Fruit fly (Drosophila melanogaster): Measurements from ENCODE around the gene larp.

The larp gene

dm6 chr3R:28331126-28331490 is 5.1 kb downstream of the larp start:
- no peak for TF ChIP-seq Hr96 (GFP tag; optimal IDR thresholded peaks at IDR 0.05)
- peak; percentile 36 for TF ChIP-seq Mnt (GFP tag; optimal IDR thresholded peaks at IDR 0.05)
- no peak for TF ChIP-seq tj (GFP tag; optimal IDR thresholded peaks at IDR 0.05)
- TF ChIP-seq CG12768 (GFP tag; optimal IDR thresholded peaks at IDR 0.05): no peak
- no peak for TF ChIP-seq toe (GFP tag; optimal IDR thresholded peaks at IDR 0.05)
- TF ChIP-seq cnc (optimal IDR thresholded peaks at IDR 0.05): no peak
- TF ChIP-seq CG11617 (GFP tag; optimal IDR thresholded peaks at IDR 0.05): no peak

dm6 chr3R:28330266-28331125 is 5.7 kb downstream of the larp start:
- TF ChIP-seq kay (GFP tag; ENCODE audit: borderline replicate concordance) (peak; percentile 78), CG7101 (tag; optimal IDR thresholded peaks at IDR 0.05) (no peak), CG5204 (GFP tag; optimal IDR thresholded peaks at IDR 0.05) (no peak), cic (GFP tag; optimal IDR thresholded peaks at IDR 0.05) (peak; percentile 40), Clk (GFP tag; optimal IDR thresholded peaks at IDR 0.05) (no peak), Mnt (GFP tag; optimal IDR thresholded peaks at IDR 0.05) (peak; percentile 87), pad (GFP tag; optimal IDR thresholded peaks at IDR 0.05) (no peak), CG33017 (tag; optimal IDR thresholded peaks at IDR 0.05) (no peak), CG14711 (tag; optimal IDR thresholded peaks at IDR 0.05) (no peak), toe (GFP tag; optimal IDR thresholded peaks at IDR 0.05) (no peak), tj (GFP tag; optimal IDR thresholded peaks at IDR 0.05) (peak; percentile 91)

DNA sequence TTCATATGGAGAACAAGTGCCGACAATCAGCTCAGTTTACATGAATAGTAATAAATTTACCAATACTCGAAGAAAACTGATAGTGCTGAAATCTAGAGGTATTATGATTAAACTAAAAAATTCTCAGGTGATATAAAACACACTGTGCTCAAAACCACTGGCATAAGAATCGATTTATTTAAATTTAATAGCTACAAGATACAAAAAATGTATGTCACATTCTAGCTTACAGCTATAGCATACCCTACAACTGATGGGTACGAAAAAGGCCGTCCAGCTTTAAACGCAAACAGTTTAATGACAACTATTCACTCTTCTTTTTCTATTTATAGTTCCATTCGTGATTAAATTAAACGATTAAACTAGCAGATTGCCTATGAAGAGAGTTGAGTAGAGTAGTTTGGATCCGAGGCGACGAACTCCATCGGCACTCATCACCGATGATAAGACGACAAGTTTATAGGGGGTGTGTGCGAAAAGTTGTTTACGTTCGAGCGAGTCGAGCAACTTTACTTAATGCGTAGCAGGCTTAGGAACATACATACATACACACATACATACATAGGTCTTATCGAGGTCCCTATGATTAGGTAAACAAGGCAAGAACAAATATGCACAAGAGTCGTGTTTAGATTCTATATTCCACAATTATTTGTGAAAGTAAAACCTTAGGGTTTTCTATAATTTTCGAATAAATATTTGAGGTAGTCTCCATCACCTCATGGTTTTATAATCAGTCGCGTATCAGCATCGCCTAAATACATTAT is 7.3 kb downstream of the larp start:
- peak; percentile 36 for TF ChIP-seq Crg-1 (GFP tag; optimal IDR thresholded peaks at IDR 0.05)
- peak; percentile 75 for TF ChIP-seq CG12768 (GFP tag; optimal IDR thresholded peaks at IDR 0.05)
- TF ChIP-seq Clk (GFP tag; optimal IDR thresholded peaks at IDR 0.05): peak; percentile 31
- TF ChIP-seq CG14711 (tag; optimal IDR thresholded peaks at IDR 0.05): peak; percentile 76
- TF ChIP-seq ovo (GFP tag; optimal IDR thresholded peaks at IDR 0.05): peak; percentile 64
- TF ChIP-seq bab1 (GFP tag; optimal IDR thresholded peaks at IDR 0.05): peak; percentile 70
- peak; percentile 22 for TF ChIP-seq pad (GFP tag; optimal IDR thresholded peaks at IDR 0.05)
- TF ChIP-seq CG11617 (GFP tag; optimal IDR thresholded peaks at IDR 0.05): peak; percentile 73
- peak; percentile 64 for TF ChIP-seq cic (GFP tag; optimal IDR thresholded peaks at IDR 0.05)
- TF ChIP-seq Hr96 (GFP tag; optimal IDR thresholded peaks at IDR 0.05): peak; percentile 65
- peak; percentile 81 for TF ChIP-seq kay (GFP tag; ENCODE audit: borderline replicate concordance)
- TF ChIP-seq tj (GFP tag; optimal IDR thresholded peaks at IDR 0.05): peak; percentile 26
- peak; percentile 84 for TF ChIP-seq CG7045 (GFP tag; optimal IDR thresholded peaks at IDR 0.05)
- peak; percentile 69 for TF ChIP-seq CG7101 (tag; optimal IDR thresholded peaks at IDR 0.05)
- peak; percentile 37 for TF ChIP-seq toe (GFP tag; optimal IDR thresholded peaks at IDR 0.05)
- peak; percentile 79 for TF ChIP-seq CG5204 (GFP tag; optimal IDR thresholded peaks at IDR 0.05)
- no peak for TF ChIP-seq cnc (optimal IDR thresholded peaks at IDR 0.05)
- TF ChIP-seq CG33017 (tag; optimal IDR thresholded peaks at IDR 0.05): peak; percentile 68
- peak; percentile 47 for TF ChIP-seq CG1620 (GFP tag; optimal IDR thresholded peaks at IDR 0.05)
- peak; percentile 24 for TF ChIP-seq Mnt (GFP tag; optimal IDR thresholded peaks at IDR 0.05)

dm6 chr3R:28327709-28328467 is 8.4 kb downstream of the larp start:
- TF ChIP-seq CG7101 (tag; optimal IDR thresholded peaks at IDR 0.05) (no peak), ovo (GFP tag; optimal IDR thresholded peaks at IDR 0.05) (no peak), Crg-1 (GFP tag; optimal IDR thresholded peaks at IDR 0.05) (no peak), toe (GFP tag; optimal IDR thresholded peaks at IDR 0.05) (no peak), bab1 (GFP tag; optimal IDR thresholded peaks at IDR 0.05) (no peak), pad (GFP tag; optimal IDR thresholded peaks at IDR 0.05) (no peak), CG11617 (GFP tag; optimal IDR thresholded peaks at IDR 0.05) (no peak), CG5204 (GFP tag; optimal IDR thresholded peaks at IDR 0.05) (no peak), cic (GFP tag; optimal IDR thresholded peaks at IDR 0.05) (peak; percentile 47), Hr96 (GFP tag; optimal IDR thresholded peaks at IDR 0.05) (no peak), CG14711 (tag; optimal IDR thresholded peaks at IDR 0.05) (no peak), kay (GFP tag; ENCODE audit: borderline replicate concordance) (peak; percentile 91), tj (GFP tag; optimal IDR thresholded peaks at IDR 0.05) (no peak), CG1620 (GFP tag; optimal IDR thresholded peaks at IDR 0.05) (no peak), Clk (GFP tag; optimal IDR thresholded peaks at IDR 0.05) (no peak), CG33017 (tag; optimal IDR thresholded peaks at IDR 0.05) (no peak), cnc (optimal IDR thresholded peaks at IDR 0.05) (no peak)

- TF ChIP-seq kay (GFP tag; ENCODE audit: borderline replicate concordance) (peak; percentile 84), ovo (GFP tag; optimal IDR thresholded peaks at IDR 0.05) (no peak)
Measured at dm6 chr3R:28327132-28327531, 9.1 kb downstream of the larp start.
